Fruit fly (Drosophila melanogaster): Measurements from ENCODE around the gene CG14369.

The CG14369 gene

DNA sequence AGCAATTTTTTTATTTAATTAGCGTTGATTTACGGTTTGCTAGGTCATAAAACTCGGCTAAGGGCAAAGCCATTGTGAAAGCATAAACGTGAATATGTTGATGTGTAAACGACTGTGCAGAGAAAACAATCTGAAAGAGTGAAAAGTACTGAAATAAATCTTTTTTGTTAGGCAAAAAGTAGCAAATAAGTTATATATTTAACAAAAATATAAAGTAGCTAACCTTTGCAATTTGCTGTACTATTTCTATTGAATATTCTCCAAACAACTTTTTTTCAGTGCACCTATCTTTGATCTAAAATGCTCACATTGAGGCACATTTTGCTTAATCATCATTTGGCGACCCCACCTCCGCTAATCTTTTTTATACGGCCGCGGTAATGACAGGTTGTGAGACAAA, 4.0 kb upstream of the CG14369 start (continued):
- TF ChIP-seq CG32767 (GFP tag; IDR thresholded peaks at IDR 0.05), result no peak
- TF ChIP-seq lmd (GFP tag; IDR thresholded peaks at IDR 0.05), result 0 out of 2 replicates have a peak, but pooled peaks have one; percentile 22
- no peak for TF ChIP-seq CG4282 (GFP tag; optimal IDR thresholded peaks at IDR 0.05)
- TF ChIP-seq fd3F (GFP tag; optimal IDR thresholded peaks at IDR 0.05), result no peak
- peak; percentile 12 for TF ChIP-seq gro (GFP tag; optimal IDR thresholded peaks at IDR 0.05)
- no peak for TF ChIP-seq CHES-1-like (GFP tag; optimal IDR thresholded peaks at IDR 0.05)
- no peak for TF ChIP-seq NfI (GFP tag; optimal IDR thresholded peaks at IDR 0.05)
- TF ChIP-seq CG30403 (GFP tag; optimal IDR thresholded peaks at IDR 0.05), result peak; percentile 15
- peak; percentile 44 for TF ChIP-seq slbo (GFP tag; IDR thresholded peaks at IDR 0.05)
- TF ChIP-seq dmrt99B (tag; optimal IDR thresholded peaks at IDR 0.05), result peak; percentile 18
- TF ChIP-seq CG14050 (GFP tag; IDR thresholded peaks at IDR 0.05), result no peak
- TF ChIP-seq ash1 (GFP tag; optimal IDR thresholded peaks at IDR 0.05), result no peak
- TF ChIP-seq CG17361 (GFP tag; IDR thresholded peaks at IDR 0.05), result no peak
- TF ChIP-seq peb (GFP tag; IDR thresholded peaks at IDR 0.05), result no peak
- no peak for TF ChIP-seq GATAe (GFP tag; conservative IDR thresholded peaks at IDR 0.05)
- no peak for TF ChIP-seq CG10654 (GFP tag; optimal IDR thresholded peaks at IDR 0.05)
- TF ChIP-seq sisA (GFP tag; IDR thresholded peaks at IDR 0.05), result 0 out of 2 replicates have a peak, but pooled peaks have one; percentile 12
- no peak for TF ChIP-seq CG17829 (tag; optimal IDR thresholded peaks at IDR 0.05)
- no peak for TF ChIP-seq zen2 (GFP tag; IDR thresholded peaks at IDR 0.05; ENCODE audit: partially characterized antibody)
- TF ChIP-seq Hr39 (optimal IDR thresholded peaks at IDR 0.05), result no peak
- TF ChIP-seq Max (GFP tag; optimal IDR thresholded peaks at IDR 0.05), result no peak
- TF ChIP-seq Rfx (GFP tag; IDR thresholded peaks at IDR 0.05), result peak; percentile 52; the same call in 1 of the 2 replicates
- no peak for TF ChIP-seq Vsx1 (GFP tag; optimal IDR thresholded peaks at IDR 0.05)
- no peak for TF ChIP-seq CG4424 (GFP tag; optimal IDR thresholded peaks at IDR 0.05)
- TF ChIP-seq CG6765 (GFP tag; optimal IDR thresholded peaks at IDR 0.05), result no peak
- TF ChIP-seq pum (GFP tag; optimal IDR thresholded peaks at IDR 0.05), result no peak
- TF ChIP-seq CG8290 (GFP tag; optimal IDR thresholded peaks at IDR 0.05), result no peak
- no peak for TF ChIP-seq CG8290 (tag; optimal IDR thresholded peaks at IDR 0.05)
- TF ChIP-seq ewg (GFP tag; optimal IDR thresholded peaks at IDR 0.05), result no peak
- no peak for TF ChIP-seq CG14667 (GFP tag; IDR thresholded peaks at IDR 0.05)
- no peak for TF ChIP-seq Gsc (GFP tag; IDR thresholded peaks at IDR 0.05)
- no peak for TF ChIP-seq CG14441 (GFP tag; IDR thresholded peaks at IDR 0.05)
- no peak for TF ChIP-seq CG3995 (GFP tag; optimal IDR thresholded peaks at IDR 0.05)
- TF ChIP-seq Taf1 (GFP tag; IDR thresholded peaks at IDR 0.05), result no peak
- TF ChIP-seq Sry-β (GFP tag; optimal IDR thresholded peaks at IDR 0.05), result no peak
- TF ChIP-seq Opbp (GFP tag; IDR thresholded peaks at IDR 0.05; ENCODE audit: partially characterized antibody), result no peak
- TF ChIP-seq Nf-YA (GFP tag; IDR thresholded peaks at IDR 0.05), result no peak
- no peak for TF ChIP-seq btn (GFP tag; optimal IDR thresholded peaks at IDR 0.05)
- TF ChIP-seq cad (GFP tag; optimal IDR thresholded peaks at IDR 0.05), result no peak
- peak; percentile 2 for TF ChIP-seq Fer3 (tag; optimal IDR thresholded peaks at IDR 0.05)
- TF ChIP-seq CG10462 (GFP tag; optimal IDR thresholded peaks at IDR 0.05), result no peak
- TF ChIP-seq CG12155 (GFP tag; optimal IDR thresholded peaks at IDR 0.05), result no peak
- TF ChIP-seq Nf-YC (tag; optimal IDR thresholded peaks at IDR 0.05), result no peak
- TF ChIP-seq Mes4 (GFP tag; optimal IDR thresholded peaks at IDR 0.05), result no peak
- no peak for TF ChIP-seq CG17912 (GFP tag; optimal IDR thresholded peaks at IDR 0.05)
- no peak for TF ChIP-seq NC2β (GFP tag; optimal IDR thresholded peaks at IDR 0.05)
- TF ChIP-seq Spps (tag; optimal IDR thresholded peaks at IDR 0.05), result no peak
- TF ChIP-seq row (GFP tag; IDR thresholded peaks at IDR 0.05), result peak; percentile 50; the same call in 2 of the 3 replicates
- TF ChIP-seq CG34224 (GFP tag; IDR thresholded peaks at IDR 0.05; ENCODE audit: partially characterized antibody), result no peak
- no peak for TF ChIP-seq run (tag; optimal IDR thresholded peaks at IDR 0.05)
- no peak for TF ChIP-seq CG10209 (GFP tag; optimal IDR thresholded peaks at IDR 0.05)
- no peak for TF ChIP-seq abd-A (tag; optimal IDR thresholded peaks at IDR 0.05)
- no peak for TF ChIP-seq grn (GFP tag; optimal IDR thresholded peaks at IDR 0.05)

Measured in whole organism, embryonic.